Fruit fly (Drosophila melanogaster) whole organism, pupa: ENCODE data around the gene mbt.

Experiments
- CG12605 ChIP-seq: fragments of 200-800 bp; sonication (Bioruptor generic); IDR thresholded peaks from 2 replicates; pipeline ENCODE4 v1.3.6; 2022; ENCODE audit warnings: missing biosample characterization, missing genetic modification characterization
- CG15710 ChIP-seq: fragments of 200-800 bp; sonication (Bioruptor generic); optimal IDR thresholded peaks from 2 replicates; lab custom pipeline; 2018; ENCODE audit warnings: missing biosample characterization, mild to moderate bottlenecking, missing genetic modification characterization, moderate library complexity
- CG8301 ChIP-seq: fragments of 200-800 bp; sonication (Bioruptor generic); optimal IDR thresholded peaks from 2 replicates; lab custom pipeline; 2018; ENCODE audit warnings: missing biosample characterization, mild to moderate bottlenecking, missing genetic modification characterization
- CG9948 ChIP-seq: fragments of 200-800 bp; sonication (Bioruptor generic); optimal IDR thresholded peaks from 2 replicates; lab custom pipeline; 2018; ENCODE audit warnings: missing biosample characterization, mild to moderate bottlenecking, missing genetic modification characterization, moderate library complexity
- D1 ChIP-seq: fragments of 200-800 bp; sonication (Bioruptor generic); optimal IDR thresholded peaks from 2 replicates; lab custom pipeline; 2018; ENCODE audit warnings: missing biosample characterization, mild to moderate bottlenecking, missing genetic modification characterization, moderate library complexity
- Pif1B ChIP-seq: fragments of 200-800 bp; sonication (Bioruptor generic); optimal IDR thresholded peaks from 3 replicates; lab custom pipeline; 2016; ENCODE audit warnings: missing biosample characterization, missing genetic modification characterization
- Snoo ChIP-seq: fragments of 200-800 bp; sonication (Bioruptor generic); optimal IDR thresholded peaks from 3 replicates; lab custom pipeline; 2017; ENCODE audit warnings: missing biosample characterization, mild to moderate bottlenecking, missing genetic modification characterization, inconsistent platforms
- gl ChIP-seq: fragments of 200-800 bp; sonication (Bioruptor generic); optimal IDR thresholded peaks from 2 replicates; lab custom pipeline; 2018; ENCODE audit warnings: missing biosample characterization, mild to moderate bottlenecking, missing genetic modification characterization

DNA sequence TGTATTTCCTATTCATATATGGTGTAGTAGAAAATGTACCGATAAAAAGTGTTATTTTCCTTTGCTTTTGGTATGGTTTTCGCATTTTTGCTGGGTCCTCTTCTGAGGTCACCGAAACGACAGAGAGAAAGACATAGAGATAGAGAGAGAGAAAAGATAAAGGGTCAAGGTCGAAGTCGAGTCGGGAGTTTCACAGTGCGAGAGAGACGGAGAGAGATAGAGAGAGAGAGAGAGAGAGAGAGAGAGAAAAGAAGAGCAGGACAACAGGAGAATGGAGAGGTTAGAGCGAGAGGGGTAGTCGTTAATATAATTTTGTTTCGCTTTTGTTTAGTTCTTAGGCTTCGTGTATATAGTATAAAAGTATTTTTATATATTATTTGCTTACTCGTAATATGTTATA is 48.2 kb upstream of the mbt start:
- TF ChIP-seq CG8301: no peak
- TF ChIP-seq Snoo (tag; lab: Kevin White, UChicago): no peak
- no peak for TF ChIP-seq CG12605
- no peak for TF ChIP-seq Pif1B
- TF ChIP-seq CG15710 (tag; lab: Kevin White, UChicago): no peak
- no peak for TF ChIP-seq CG9948 (tag; lab: Kevin White, UChicago)
- TF ChIP-seq D1 (tag; lab: Kevin White, UChicago): no peak
- TF ChIP-seq gl (tag; lab: Kevin White, UChicago): no peak
